Worm (Caenorhabditis elegans): ENCODE results near the gene T24C2.3.
A peak's percentile ranks its signal among the peaks of the same experiment; 100 is the strongest.

The T24C2.3 gene

ce11 chrX:14539468-14539867 is 3.9 kb upstream of the T24C2.3 start:
- TF ChIP-seq tra-1 (GFP tag; IDR thresholded peaks at IDR 0.05) (peak; percentile 75), snpc-4 (tag; optimal IDR thresholded peaks at IDR 0.05) (no peak), hlh-30 (tag; optimal IDR thresholded peaks at IDR 0.05; ENCODE audit: insufficient read depth) (peak; percentile 44), madf-9 (GFP tag; conservative IDR thresholded peaks at IDR 0.05) (no peak), tag-97 (GFP tag; IDR thresholded peaks at IDR 0.05) (no peak), php-3 (GFP tag; IDR thresholded peaks at IDR 0.05) (peak; percentile 80), hif-1 (tag; optimal IDR thresholded peaks at IDR 0.05) (no peak), nhr-102 (tag; optimal IDR thresholded peaks at IDR 0.05) (peak; percentile 21), ctbp-1 (GFP tag; IDR thresholded peaks at IDR 0.05) (no peak), lin-1 (GFP tag; IDR thresholded peaks at IDR 0.05) (peak; percentile 68; the same call in 1 of the 2 replicates), Y105C5A.15 (GFP tag; IDR thresholded peaks at IDR 0.05) (no peak), nhr-48 (tag; optimal IDR thresholded peaks at IDR 0.05) (peak; percentile 39), spr-1 (tag; optimal IDR thresholded peaks at IDR 0.05) (no peak), dmd-8 (GFP tag; IDR thresholded peaks at IDR 0.05) (no peak), fos-1 (tag; optimal IDR thresholded peaks at IDR 0.05) (no peak), Y75B8A.6 (GFP tag; IDR thresholded peaks at IDR 0.05) (no peak), zag-1 (tag; optimal IDR thresholded peaks at IDR 0.05) (no peak), nhr-10 (tag; optimal IDR thresholded peaks at IDR 0.05) (no peak), hlh-11 (tag; optimal IDR thresholded peaks at IDR 0.05) (peak; percentile 82), pqm-1 (tag; optimal IDR thresholded peaks at IDR 0.05) (peak; percentile 73), daf-16 (GFP tag; optimal IDR thresholded peaks at IDR 0.05) (peak in 1 of 2 experiments; percentile 19), daf-16 (tag; optimal IDR thresholded peaks at IDR 0.05) (peak; percentile 97), nhr-28 (tag; optimal IDR thresholded peaks at IDR 0.05) (peak; percentile 49), dmd-6 (GFP tag; IDR thresholded peaks at IDR 0.05) (peak; percentile 91), T26A8.4 (GFP tag; IDR thresholded peaks at IDR 0.05) (no peak), dve-1 (tag; optimal IDR thresholded peaks at IDR 0.05; ENCODE audit: insufficient read depth) (peak; percentile 74), unc-62 (GFP tag; optimal IDR thresholded peaks at IDR 0.05 in 1 of 2) (peak in 1 of 2 experiments; percentile 98), unc-62 (tag; optimal IDR thresholded peaks at IDR 0.05) (no peak), ama-1 (optimal IDR thresholded peaks at IDR 0.05) (no peak), R02D3.7 (tag; optimal IDR thresholded peaks at IDR 0.05) (no peak)

- TF ChIP-seq egl-27 (tag; optimal IDR thresholded peaks at IDR 0.05) (no peak), fkh-10 (GFP tag; optimal IDR thresholded peaks at IDR 0.05) (no peak), saeg-2 (GFP tag; IDR thresholded peaks at IDR 0.05) (no peak), mdl-1 (tag; optimal IDR thresholded peaks at IDR 0.05) (no peak), duxl-1 (tag; optimal IDR thresholded peaks at IDR 0.05; ENCODE audit: poor library complexity) (no peak), Y48G9A.11 (GFP tag; IDR thresholded peaks at IDR 0.05) (no peak), ceh-62 (tag; optimal IDR thresholded peaks at IDR 0.05) (no peak), nhr-6 (tag; optimal IDR thresholded peaks at IDR 0.05) (no peak), hlh-11 (tag; optimal IDR thresholded peaks at IDR 0.05) (no peak), nhr-111 (GFP tag; optimal IDR thresholded peaks at IDR 0.05) (no peak), nhr-28 (tag; optimal IDR thresholded peaks at IDR 0.05) (no peak), lin-13 (GFP tag; optimal IDR thresholded peaks at IDR 0.05) (no peak), lin-29 (GFP tag; IDR thresholded peaks at IDR 0.05) (no peak), vab-7 (GFP tag; IDR thresholded peaks at IDR 0.05) (no peak), mep-1 (tag; optimal IDR thresholded peaks at IDR 0.05) (no peak), zip-11 (GFP tag; IDR thresholded peaks at IDR 0.05) (no peak), spr-3 (GFP tag; optimal IDR thresholded peaks at IDR 0.05) (no peak), T26A8.4 (GFP tag; IDR thresholded peaks at IDR 0.05) (no peak), dmd-8 (GFP tag; IDR thresholded peaks at IDR 0.05) (no peak), madf-5 (GFP tag; IDR thresholded peaks at IDR 0.05) (no peak)
Observed at ce11 chrX:14541992-14542391, 1.3 kb upstream of the T24C2.3 start, which contains the start of gene fbxa-81. TSS of gene fbxa-81 (minus strand) at chrX:14542092.

All from whole organism, L4 larva.